Worm (Caenorhabditis elegans) whole organism, early embryonic: ENCODE data around the gene rec-8.

ENCODE experiments used
- F13C5.2 ChIP-seq: sonication (generic microtip); optimal IDR thresholded peaks from 2 replicates; lab custom pipeline; 2017; ENCODE audit warnings: mild to moderate bottlenecking, missing genetic modification characterization, inconsistent platforms, missing compliant biosample characterization
- ama-1 ChIP-seq: fragments of 150-350 bp; optimal IDR thresholded peaks from 2 replicates; lab custom pipeline; 2014
- ceh-36 ChIP-seq: sonication (generic microtip); optimal IDR thresholded peaks from 2 replicates; lab custom pipeline; 2016; ENCODE audit warnings: missing genetic modification characterization, inconsistent platforms, missing compliant biosample characterization
- flt-1 ChIP-seq: fragments of 200-800 bp; sonication (Bioruptor generic); IDR thresholded peaks from 2 replicates; pipeline ENCODE4 v1.3.6; 2022; ENCODE audit warnings: missing genetic modification characterization, missing compliant biosample characterization
- hmg-4 ChIP-seq: fragments of 200-800 bp; sonication (Bioruptor generic); optimal IDR thresholded peaks from 2 replicates; lab custom pipeline; 2018; ENCODE audit warnings: mild to moderate bottlenecking, missing genetic modification characterization, missing compliant biosample characterization
- scrt-1 ChIP-seq: fragments of 200-800 bp; sonication (Bioruptor generic); IDR thresholded peaks from 2 replicates; pipeline ENCODE4 v1.3.6; 2022; ENCODE audit warnings: missing genetic modification characterization, missing compliant biosample characterization
- sea-1 ChIP-seq: fragments of 200-800 bp; sonication (Bioruptor generic); conservative IDR thresholded peaks from 2 replicates; pipeline ENCODE4 v1.3.6; 2022; ENCODE audit warnings: missing genetic modification characterization, missing compliant biosample characterization
- tbx-11 ChIP-seq: fragments of 200-800 bp; sonication (Bioruptor generic); IDR thresholded peaks from 2 replicates; pipeline ENCODE4 v1.3.6; 2022; ENCODE audit warnings: missing genetic modification characterization, missing compliant biosample characterization
- tbx-37 ChIP-seq: fragments of 200-800 bp; sonication (Bioruptor generic); conservative IDR thresholded peaks from 2 replicates; pipeline ENCODE4 v1.3.6; 2022; ENCODE audit warnings: missing genetic modification reagents, missing genetic modification characterization, missing compliant biosample characterization
- tra-4 ChIP-seq: sonication (generic microtip); optimal IDR thresholded peaks from 2 replicates; lab custom pipeline; 2017; ENCODE audit warnings: missing genetic modification characterization, missing compliant biosample characterization

DNA sequence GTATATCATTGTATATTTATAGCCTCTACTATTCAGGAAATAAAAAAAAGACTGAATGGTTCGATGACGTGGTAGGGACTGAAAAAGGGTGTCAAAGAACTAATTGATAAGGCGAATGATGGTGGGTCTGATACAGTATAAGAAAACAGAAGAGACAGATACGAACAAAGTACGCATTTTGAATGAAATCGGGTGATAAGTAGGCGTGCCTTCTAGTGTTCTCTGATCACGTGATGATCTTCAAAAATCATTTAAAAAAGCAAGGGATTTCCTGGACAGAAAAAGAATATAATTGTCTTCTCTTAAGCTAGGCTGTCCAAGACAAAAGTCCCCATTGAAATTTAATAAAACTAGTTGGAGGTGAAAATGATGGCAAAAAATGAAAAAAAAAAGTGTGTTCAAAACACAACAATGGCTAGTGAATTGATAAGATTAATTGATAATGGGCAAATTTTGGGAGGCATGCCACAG, 40.3 kb upstream of the rec-8 start:
- no peak for TF ChIP-seq flt-1 (GFP tag; lab: Robert Waterston, UW)
- no peak for TF ChIP-seq ceh-36 (tag; lab: Kevin White, UChicago)
- no peak for TF ChIP-seq ama-1 (lab: Kevin White, UChicago)
- no peak for TF ChIP-seq hmg-4 (GFP tag; lab: Kevin White, UChicago)
- no peak for TF ChIP-seq sea-1 (GFP tag; lab: Robert Waterston, UW)
- TF ChIP-seq scrt-1 (GFP tag; lab: Robert Waterston, UW): no peak
- TF ChIP-seq tbx-37 (GFP tag; lab: Robert Waterston, UW): no peak
- no peak for TF ChIP-seq tra-4 (tag; lab: Kevin White, UChicago)
- no peak for TF ChIP-seq F13C5.2 (tag; lab: Kevin White, UChicago)
- TF ChIP-seq tbx-11 (GFP tag; lab: Robert Waterston, UW): no peak
